Fruit fly (Drosophila melanogaster) whole organism, embryonic: ENCODE measurements around the gene CG43755.
A peak's percentile ranks its signal among the peaks of the same experiment; 100 is the strongest.

ENCODE experiments used
- CG10654 ChIP-seq: fragments of 200-800 bp; sonication (Bioruptor generic); optimal IDR thresholded peaks from 2 replicates; lab custom pipeline; 2016; ENCODE audit warnings: missing biosample characterization, missing genetic modification characterization
- CG11504 ChIP-seq: fragments of 200-800 bp; sonication (Bioruptor generic); optimal IDR thresholded peaks from 3 replicates; lab custom pipeline; 2019; ENCODE audit warnings: missing biosample characterization, mild to moderate bottlenecking, missing genetic modification characterization, moderate library complexity
- CG11560 ChIP-seq: fragments of 200-800 bp; sonication (Bioruptor generic); IDR thresholded peaks from 3 replicates; pipeline ENCODE4 v1.3.6; 2022; ENCODE audit warnings: missing biosample characterization, missing genetic modification characterization
- CG12219 ChIP-seq: fragments of 200-800 bp; sonication (Bioruptor generic); optimal IDR thresholded peaks from 3 replicates; lab custom pipeline; 2018; ENCODE audit warnings: missing biosample characterization, mild to moderate bottlenecking, missing genetic modification characterization
- CG12744 ChIP-seq: fragments of 200-800 bp; sonication (Bioruptor generic); optimal IDR thresholded peaks from 2 replicates; lab custom pipeline; 2016; ENCODE audit warnings: missing biosample characterization, missing genetic modification characterization
- CG13123 ChIP-seq: fragments of 200-800 bp; sonication (Bioruptor generic); optimal IDR thresholded peaks from 2 replicates; lab custom pipeline; 2016; ENCODE audit warnings: missing biosample characterization, missing genetic modification characterization
- CG13424 ChIP-seq: fragments of 200-800 bp; sonication (Bioruptor generic); optimal IDR thresholded peaks from 2 replicates; lab custom pipeline; 2019; ENCODE audit warnings: missing biosample characterization, mild to moderate bottlenecking, missing genetic modification characterization, moderate library complexity
- CG14667 ChIP-seq: fragments of 200-800 bp; sonication (Bioruptor generic); IDR thresholded peaks from 2 replicates; pipeline ENCODE4 v1.3.6; 2022; ENCODE audit warnings: missing biosample characterization, missing genetic modification characterization
- CG15269 ChIP-seq: fragments of 200-800 bp; sonication (Bioruptor generic); optimal IDR thresholded peaks from 2 replicates; lab custom pipeline; 2018; ENCODE audit warnings: missing biosample characterization, mild to moderate bottlenecking, missing genetic modification characterization, moderate library complexity
- CG1647 ChIP-seq: fragments of 200-800 bp; sonication (Bioruptor generic); optimal IDR thresholded peaks from 3 replicates; lab custom pipeline; 2016; ENCODE audit warnings: missing biosample characterization, missing genetic modification characterization
- CG2889 ChIP-seq: fragments of 200-800 bp; sonication (Bioruptor generic); IDR thresholded peaks from 3 replicates; pipeline ENCODE4 v1.3.6; 2022; ENCODE audit warnings: missing biosample characterization, missing genetic modification characterization
- CG32772 ChIP-seq: fragments of 200-800 bp; sonication (Bioruptor generic); IDR thresholded peaks from 2 replicates; pipeline ENCODE4 v1.3.6; 2022; ENCODE audit warnings: missing biosample characterization, missing genetic modification characterization
- CG3407 ChIP-seq: fragments of 200-800 bp; sonication (Bioruptor generic); optimal IDR thresholded peaks from 2 replicates; lab custom pipeline; 2018; ENCODE audit warnings: missing biosample characterization, mild to moderate bottlenecking, missing genetic modification characterization
- CG3995 ChIP-seq: fragments of 200-800 bp; sonication (Bioruptor generic); optimal IDR thresholded peaks from 3 replicates; lab custom pipeline; 2016; ENCODE audit warnings: missing biosample characterization, missing genetic modification characterization
- CG8944 ChIP-seq: fragments of 200-800 bp; sonication (Bioruptor generic); optimal IDR thresholded peaks from 3 replicates; lab custom pipeline; 2016; ENCODE audit warnings: missing biosample characterization, missing genetic modification characterization
- CkIIα-i1 ChIP-seq: fragments of 200-800 bp; sonication (Bioruptor generic); IDR thresholded peaks from 2 replicates; pipeline ENCODE4 v1.3.6; 2022; ENCODE audit warnings: missing biosample characterization, missing genetic modification characterization
- Dek ChIP-seq: fragments of 200-800 bp; sonication (Bioruptor generic); optimal IDR thresholded peaks from 3 replicates; lab custom pipeline; 2019; ENCODE audit warnings: missing biosample characterization, mild to moderate bottlenecking, missing genetic modification characterization, moderate library complexity
- Dref ChIP-seq: fragments of 200-800 bp; sonication (Bioruptor generic); IDR thresholded peaks from 2 replicates; pipeline ENCODE4 v1.3.6; 2022; ENCODE audit warnings: missing biosample characterization, missing genetic modification characterization
- E2f2 ChIP-seq: fragments of 200-800 bp; sonication (Bioruptor generic); IDR thresholded peaks from 2 replicates; pipeline ENCODE4 v1.3.6; 2022; ENCODE audit warnings: missing biosample characterization, missing genetic modification characterization
- Hsf ChIP-seq: fragments of 200-800 bp; sonication (Bioruptor generic); optimal IDR thresholded peaks from 3 replicates; lab custom pipeline; 2016; ENCODE audit warnings: missing biosample characterization, missing genetic modification characterization
- MESR4 ChIP-seq: fragments of 200-800 bp; sonication (Bioruptor generic); optimal IDR thresholded peaks from 2 replicates; lab custom pipeline; 2018; ENCODE audit warnings: missing biosample characterization, mild to moderate bottlenecking, missing genetic modification characterization, moderate library complexity
- Mad ChIP-seq: fragments of 200-800 bp; sonication (Bioruptor generic); optimal IDR thresholded peaks from 2 replicates; lab custom pipeline; 2016; ENCODE audit warnings: missing biosample characterization, missing genetic modification characterization
- Neu2 ChIP-seq: fragments of 200-800 bp; sonication (Bioruptor generic); optimal IDR thresholded peaks from 3 replicates; lab custom pipeline; 2016; ENCODE audit warnings: missing biosample characterization, missing genetic modification characterization, borderline replicate concordance
- Nf-YC ChIP-seq: fragments of 200-800 bp; optimal IDR thresholded peaks from 3 replicates; lab custom pipeline; 2019; ENCODE audit warnings: missing biosample characterization, mild to moderate bottlenecking, missing genetic modification characterization, moderate library complexity
- NfI ChIP-seq: fragments of 200-800 bp; sonication (Bioruptor generic); optimal IDR thresholded peaks from 3 replicates; lab custom pipeline; 2018; ENCODE audit warnings: missing biosample characterization, mild to moderate bottlenecking, missing genetic modification characterization, moderate library complexity
- Oaz ChIP-seq: fragments of 200-800 bp; sonication (Bioruptor generic); IDR thresholded peaks from 2 replicates; pipeline ENCODE4 v1.3.6; 2022; ENCODE audit warnings: missing biosample characterization, missing genetic modification characterization
- Opbp ChIP-seq: fragments of 200-800 bp; sonication (Bioruptor generic); IDR thresholded peaks from 3 replicates; pipeline ENCODE4 v1.3.6; 2022; ENCODE audit warnings: missing biosample characterization, missing genetic modification characterization; ENCODE audit not compliant: partially characterized antibody
- Pdp1 ChIP-seq, 2 experiments: fragments of 200-800 bp; sonication (Bioruptor generic); optimal IDR thresholded peaks; 3 replicates each; lab custom pipeline; 2016; ENCODE audit warnings: missing biosample characterization in 2 of 2, missing genetic modification characterization in 2 of 2, mild to moderate bottlenecking in 1 of 2, moderate library complexity in 1 of 2
- Sin3A ChIP-seq: fragments of >200 bp; optimal IDR thresholded peaks from 2 replicates; lab custom pipeline; 2018
- abd-A ChIP-seq: fragments of 200-800 bp; sonication (Bioruptor generic); optimal IDR thresholded peaks from 3 replicates; lab custom pipeline; 2019; ENCODE audit warnings: missing biosample characterization, mild to moderate bottlenecking, missing genetic modification characterization, moderate library complexity
- cato ChIP-seq: fragments of 200-800 bp; sonication (Bioruptor generic); optimal IDR thresholded peaks from 2 replicates; lab custom pipeline; 2016; ENCODE audit warnings: missing biosample characterization, missing genetic modification characterization, borderline replicate concordance
- caup ChIP-seq: fragments of 200-800 bp; sonication (Bioruptor generic); optimal IDR thresholded peaks from 3 replicates; lab custom pipeline; 2017; ENCODE audit warnings: missing biosample characterization, mild to moderate bottlenecking, missing genetic modification characterization, moderate library complexity; ENCODE audit not compliant: severe bottlenecking
- crc ChIP-seq: fragments of 200-800 bp; sonication (Bioruptor generic); optimal IDR thresholded peaks from 2 replicates; lab custom pipeline; 2016; ENCODE audit warnings: missing biosample characterization, missing genetic modification characterization
- cwo ChIP-seq: fragments of 200-800 bp; sonication (Bioruptor generic); optimal IDR thresholded peaks from 3 replicates; lab custom pipeline; 2017; ENCODE audit warnings: missing biosample characterization, missing genetic modification characterization, mild to moderate bottlenecking, moderate library complexity, missing genetic modification reagents
- disco-r ChIP-seq: fragments of 200-800 bp; sonication (Bioruptor generic); optimal IDR thresholded peaks from 2 replicates; lab custom pipeline; 2016; ENCODE audit warnings: missing biosample characterization, missing genetic modification characterization
- emc ChIP-seq: fragments of 200-800 bp; sonication (Bioruptor generic); optimal IDR thresholded peaks from 2 replicates; lab custom pipeline; 2016; ENCODE audit warnings: missing biosample characterization, missing genetic modification characterization
- ems ChIP-seq: fragments of 200-800 bp; sonication (Bioruptor generic); optimal IDR thresholded peaks from 3 replicates; lab custom pipeline; 2016; ENCODE audit warnings: missing biosample characterization, missing genetic modification characterization
- ewg ChIP-seq: fragments of 200-800 bp; sonication (Bioruptor generic); optimal IDR thresholded peaks from 3 replicates; lab custom pipeline; 2017; ENCODE audit warnings: mild to moderate bottlenecking, missing biosample characterization, missing genetic modification reagents, missing genetic modification characterization
- her ChIP-seq: fragments of 200-800 bp; sonication (Bioruptor generic); optimal IDR thresholded peaks from 2 replicates; lab custom pipeline; 2016; ENCODE audit warnings: missing biosample characterization, missing genetic modification characterization
- ind ChIP-seq: fragments of 200-800 bp; sonication (Bioruptor generic); optimal IDR thresholded peaks from 3 replicates; lab custom pipeline; 2016; ENCODE audit warnings: missing biosample characterization, missing genetic modification characterization
- nerfin-2 ChIP-seq: fragments of 200-800 bp; sonication (Bioruptor generic); IDR thresholded peaks from 2 replicates; pipeline ENCODE4 v1.3.6; 2022; ENCODE audit warnings: missing biosample characterization, missing genetic modification characterization; ENCODE audit not compliant: partially characterized antibody
- otp ChIP-seq: fragments of 200-800 bp; sonication (Bioruptor generic); IDR thresholded peaks from 3 replicates; pipeline ENCODE4, ENCODE4 v1.3.6; 2022; ENCODE audit warnings: missing biosample characterization, missing genetic modification characterization
- pros ChIP-seq: fragments of 200-800 bp; sonication (Bioruptor generic); optimal IDR thresholded peaks from 3 replicates; lab custom pipeline; 2019; ENCODE audit warnings: missing biosample characterization, mild to moderate bottlenecking, missing genetic modification characterization, moderate library complexity
- row ChIP-seq: fragments of 200-800 bp; sonication (Bioruptor generic); IDR thresholded peaks from 3 replicates; pipeline ENCODE4 v1.3.6; 2022; ENCODE audit warnings: missing biosample characterization, missing genetic modification characterization
- run ChIP-seq: fragments of 200-800 bp; sonication (Bioruptor generic); optimal IDR thresholded peaks from 3 replicates; lab custom pipeline; 2018; ENCODE audit warnings: missing biosample characterization, mild to moderate bottlenecking, missing genetic modification characterization
- sens ChIP-seq: fragments of 200-800 bp; sonication (Bioruptor generic); peaks from one replicate; lab custom pipeline; 2016; ENCODE audit warnings: missing biosample characterization, missing genetic modification characterization
- sima ChIP-seq: fragments of 200-800 bp; sonication (Bioruptor generic); optimal IDR thresholded peaks from 2 replicates; lab custom pipeline; 2016; ENCODE audit warnings: missing biosample characterization, missing genetic modification characterization
- sug ChIP-seq: fragments of 200-800 bp; optimal IDR thresholded peaks from 2 replicates; lab custom pipeline; 2019; ENCODE audit warnings: missing biosample characterization, mild to moderate bottlenecking, missing genetic modification characterization, moderate library complexity
- trem ChIP-seq: fragments of 200-800 bp; optimal IDR thresholded peaks from 3 replicates; lab custom pipeline; 2019; ENCODE audit warnings: missing biosample characterization, mild to moderate bottlenecking, missing genetic modification characterization, moderate library complexity
- vvl ChIP-seq: fragments of 200-800 bp; sonication (Bioruptor generic); IDR thresholded peaks from 2 replicates; pipeline ENCODE4 v1.3.6; 2022; ENCODE audit warnings: missing biosample characterization, missing genetic modification characterization
- zf30C ChIP-seq: fragments of 200-800 bp; sonication (Bioruptor generic); optimal IDR thresholded peaks from 3 replicates; lab custom pipeline; 2018; ENCODE audit warnings: missing biosample characterization, mild to moderate bottlenecking, missing genetic modification characterization

The CG43755 gene

DNA sequence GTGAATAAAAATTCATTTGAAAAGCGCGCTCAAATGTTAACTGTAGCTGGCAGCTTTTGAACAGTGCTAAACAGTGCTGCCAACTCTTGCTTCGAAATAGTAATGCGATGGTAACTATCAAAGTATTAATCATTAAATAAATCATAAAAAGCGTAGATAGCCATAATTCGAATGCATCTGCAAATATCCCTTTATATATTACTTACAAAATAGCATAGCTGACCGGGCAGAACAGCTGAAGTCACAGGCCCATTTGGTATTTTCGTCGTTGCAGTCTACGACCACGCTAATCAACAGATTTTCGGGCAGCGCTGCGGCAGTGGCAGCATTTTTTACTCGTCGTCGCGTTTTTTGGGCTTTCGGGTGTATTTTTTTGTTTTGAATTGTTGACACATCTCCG, 23.9 kb downstream of the CG43755 start, which contains the start of gene Plc21C (continued):
- TF ChIP-seq CG3995 (GFP tag; lab: Kevin White, UChicago) = peak; percentile 83
- TF ChIP-seq row (GFP tag; lab: Robert Waterston, UW) = peak; percentile 79
- TF ChIP-seq NfI = no peak
- TF ChIP-seq Pdp1 (GFP tag; optimal IDR thresholded peaks at IDR 0.05; lab: Kevin White, UChicago) = peak; percentile 50 to 67
- TF ChIP-seq cwo (GFP tag; lab: Kevin White, UChicago) = peak; percentile 23
- TF ChIP-seq Sin3A (lab: Kevin White, UChicago) = peak; percentile 97
- no peak for TF ChIP-seq CG14667 (GFP tag; lab: Robert Waterston, UW)
- no peak for TF ChIP-seq CG32772 (GFP tag; lab: Robert Waterston, UW)
- no peak for TF ChIP-seq disco-r (GFP tag; lab: Kevin White, UChicago)
- no peak for TF ChIP-seq cato (GFP tag; lab: Kevin White, UChicago)
- TF ChIP-seq CG2889 (GFP tag; lab: Robert Waterston, UW) = no peak
- TF ChIP-seq zf30C = no peak
- TF ChIP-seq Mad (GFP tag; lab: Kevin White, UChicago) = peak; percentile 49
- no peak for TF ChIP-seq sima
- TF ChIP-seq MESR4 = peak; percentile 46
- TF ChIP-seq pros (GFP tag; lab: Kevin White, UChicago) = no peak
- TF ChIP-seq ems (GFP tag; lab: Kevin White, UChicago) = peak; percentile 53
- TF ChIP-seq run (tag; lab: Kevin White, UChicago) = peak; percentile 40
- TF ChIP-seq CG11504 (tag; lab: Kevin White, UChicago) = peak; percentile 65
- peak; percentile 5 for TF ChIP-seq emc (GFP tag; lab: Kevin White, UChicago)
- TF ChIP-seq Opbp (GFP tag; lab: Robert Waterston, UW) = peak; percentile 53; the same call in 2 of the 3 replicates
- TF ChIP-seq abd-A (tag; lab: Kevin White, UChicago) = peak; percentile 13
- peak; percentile 14 for TF ChIP-seq CG13123 (GFP tag; lab: Kevin White, UChicago)
- TF ChIP-seq CG3407 = no peak
- peak; percentile 42 for TF ChIP-seq Dek (tag; lab: Kevin White, UChicago)
- TF ChIP-seq CG12744 (GFP tag; lab: Kevin White, UChicago) = no peak
- no peak for TF ChIP-seq Oaz (GFP tag; lab: Robert Waterston, UW)
- no peak for TF ChIP-seq CG12219 (GFP tag; lab: Kevin White, UChicago)
- TF ChIP-seq CG13424 (tag; lab: Kevin White, UChicago) = peak; percentile 63
- peak; percentile 50 for TF ChIP-seq CG1647 (GFP tag; lab: Kevin White, UChicago)
- peak; percentile 100 for TF ChIP-seq trem (tag; lab: Kevin White, UChicago)
- peak; percentile 15 for TF ChIP-seq caup (GFP tag; lab: Kevin White, UChicago)
- peak; percentile 71 for TF ChIP-seq sug (tag; lab: Kevin White, UChicago)
- TF ChIP-seq her (GFP tag; lab: Kevin White, UChicago) = peak; percentile 93
- peak; percentile 63 for TF ChIP-seq Hsf (GFP tag; lab: Kevin White, UChicago)
- no peak for TF ChIP-seq nerfin-2 (GFP tag; lab: Robert Waterston, UW)
- peak; percentile 18 for TF ChIP-seq CG10654 (GFP tag; lab: Kevin White, UChicago)
- peak; percentile 42 for TF ChIP-seq CG8944 (GFP tag; lab: Kevin White, UChicago)
- TF ChIP-seq otp (GFP tag; lab: Robert Waterston, UW) = no peak
- no peak for TF ChIP-seq Neu2 (GFP tag; lab: Kevin White, UChicago)
- peak; percentile 38 for TF ChIP-seq ind (GFP tag; lab: Kevin White, UChicago)
- TF ChIP-seq E2f2 = peak; percentile 100
- peak; percentile 35 for TF ChIP-seq CG15269
- TF ChIP-seq vvl (GFP tag; lab: Robert Waterston, UW) = peak; percentile 65
- peak; percentile 33; the same call in 1 of the 3 replicates for TF ChIP-seq CG11560 (tag; lab: Robert Waterston, UW)
- peak; percentile 94 for TF ChIP-seq sens (GFP tag; lab: Kevin White, UChicago)
- peak; percentile 41; the same call in 1 of the 2 replicates for TF ChIP-seq Dref (GFP tag; lab: Robert Waterston, UW)
- TF ChIP-seq Nf-YC (tag; lab: Kevin White, UChicago) = peak; percentile 71
- TF ChIP-seq ewg (GFP tag; lab: Kevin White, UChicago) = peak; percentile 17
- no peak for TF ChIP-seq CkIIα-i1 (GFP tag; lab: Robert Waterston, UW)
- peak; percentile 4 for TF ChIP-seq crc (GFP tag; lab: Kevin White, UChicago)
